Worm (Caenorhabditis elegans) whole organism, L1 larva: ENCODE data around the gene cyh-1.

Experiments
- C04F5.9 ChIP-seq: sonication (generic microtip); optimal IDR thresholded peaks from 2 replicates; lab custom pipeline; 2016; ENCODE audit warnings: missing genetic modification characterization, missing compliant biosample characterization
- C34B4.2 ChIP-seq: sonication (generic microtip); optimal IDR thresholded peaks from 2 replicates; lab custom pipeline; 2017; ENCODE audit warnings: mild to moderate bottlenecking, missing genetic modification characterization, missing compliant biosample characterization
- Y116A8C.19 ChIP-seq: sonication (generic microtip); optimal IDR thresholded peaks from 2 replicates; lab custom pipeline; 2016; ENCODE audit warnings: missing compliant biosample characterization, missing genetic modification characterization, borderline replicate concordance
- aha-1 ChIP-seq: fragments of 150-350 bp; optimal IDR thresholded peaks from 2 replicates; lab custom pipeline; 2014; ENCODE audit warnings: missing biosample characterization, missing genetic modification characterization
- aly-2 ChIP-seq: fragments of 150-350 bp; optimal IDR thresholded peaks from 2 replicates; lab custom pipeline; 2014; ENCODE audit warnings: missing biosample characterization, missing genetic modification characterization
- ama-1 ChIP-seq: fragments of 150-350 bp; optimal IDR thresholded peaks from 2 replicates; lab custom pipeline; 2014
- blmp-1 ChIP-seq: fragments of 150-350 bp; optimal IDR thresholded peaks from 2 replicates; lab custom pipeline; 2014; ENCODE audit warnings: missing biosample characterization, missing genetic modification characterization
- ceh-8 ChIP-seq: fragments of 200-800 bp; sonication (Bioruptor generic); optimal IDR thresholded peaks from 2 replicates; lab custom pipeline; 2018; ENCODE audit warnings: mild to moderate bottlenecking, missing genetic modification characterization, moderate library complexity, missing compliant biosample characterization
- ceh-88 ChIP-seq: fragments of 200-800 bp; sonication (Bioruptor generic); IDR thresholded peaks from 2 replicates; pipeline ENCODE4 v1.3.6; 2022; ENCODE audit warnings: missing genetic modification characterization, missing compliant biosample characterization
- ceh-90 ChIP-seq: sonication (generic microtip); optimal IDR thresholded peaks from 2 replicates; lab custom pipeline; 2016; ENCODE audit warnings: missing genetic modification characterization, missing compliant biosample characterization
- ces-1 ChIP-seq: fragments of 150-350 bp; optimal IDR thresholded peaks from 2 replicates; lab custom pipeline; 2014; ENCODE audit warnings: missing biosample characterization, missing genetic modification reagents, missing genetic modification characterization
- egl-13 ChIP-seq: sonication (generic microtip); optimal IDR thresholded peaks from 2 replicates; lab custom pipeline; 2016; ENCODE audit warnings: missing genotype, missing genetic modification reagents, missing genetic modification characterization, missing compliant biosample characterization
- elt-2 ChIP-seq: sonication (generic microtip); optimal IDR thresholded peaks from 2 replicates; lab custom pipeline; 2016; ENCODE audit warnings: missing genetic modification characterization, mild to moderate bottlenecking, inconsistent platforms, missing compliant biosample characterization, missing genetic modification reagents
- fkh-10 ChIP-seq: sonication (generic microtip); optimal IDR thresholded peaks from 2 replicates; lab custom pipeline; 2017; ENCODE audit warnings: missing biosample characterization, missing genetic modification reagents, missing genetic modification characterization
- fkh-4 ChIP-seq: sonication (generic microtip); optimal IDR thresholded peaks from 2 replicates; lab custom pipeline; 2016; ENCODE audit warnings: missing compliant biosample characterization, missing genetic modification characterization, borderline replicate concordance
- fkh-8 ChIP-seq: sonication (generic microtip); optimal IDR thresholded peaks from 2 replicates; lab custom pipeline; 2016; ENCODE audit warnings: mild to moderate bottlenecking, missing genetic modification characterization, missing compliant biosample characterization
- fos-1 ChIP-seq: fragments of 150-350 bp; optimal IDR thresholded peaks from 2 replicates; lab custom pipeline; 2014; ENCODE audit warnings: missing biosample characterization, missing genetic modification characterization
- grh-1 ChIP-seq: fragments of 200-800 bp; sonication (Bioruptor generic); IDR thresholded peaks from 2 replicates; pipeline ENCODE4 v1.3.6; 2022; ENCODE audit warnings: missing genetic modification reagents, missing genetic modification characterization, missing compliant biosample characterization
- hlh-4 ChIP-seq: sonication (generic microtip); optimal IDR thresholded peaks from 2 replicates; lab custom pipeline; 2016; ENCODE audit warnings: mild to moderate bottlenecking, missing genetic modification characterization, missing compliant biosample characterization
- lin-13 ChIP-seq: fragments of 150-350 bp; optimal IDR thresholded peaks from 2 replicates; lab custom pipeline; 2014; ENCODE audit warnings: missing biosample characterization, missing genetic modification reagents, missing genetic modification characterization
- lin-14 ChIP-seq: fragments of 200-800 bp; sonication (Bioruptor generic); optimal IDR thresholded peaks from 2 replicates; lab custom pipeline; 2018; ENCODE audit warnings: mild to moderate bottlenecking, missing genetic modification characterization, moderate library complexity, missing compliant biosample characterization
- lin-15B ChIP-seq: fragments of 150-350 bp; sonication (generic microtip); optimal IDR thresholded peaks from 3 replicates; lab custom pipeline; 2014; ENCODE audit warnings: missing biosample characterization, missing genetic modification characterization
- lin-35 ChIP-seq, 2 experiments: fragments of 150-350 bp; optimal IDR thresholded peaks; 2 replicates each; lab custom pipeline; 2014; ENCODE audit warnings: missing biosample characterization in 2 of 2, missing genetic modification characterization in 2 of 2, missing genetic modification reagents in 2 of 2
- lin-39 ChIP-seq: fragments of 150-350 bp; optimal IDR thresholded peaks from 2 replicates; lab custom pipeline; 2014; ENCODE audit warnings: missing biosample characterization, missing genetic modification reagents, missing genetic modification characterization
- lir-3 ChIP-seq: sonication (generic microtip); optimal IDR thresholded peaks from 2 replicates; lab custom pipeline; 2016; ENCODE audit warnings: mild to moderate bottlenecking, missing genetic modification characterization, moderate library complexity, missing compliant biosample characterization; ENCODE audit not compliant: poor library complexity
- lsy-2 ChIP-seq, 2 experiments: fragments of 150-350 bp; optimal IDR thresholded peaks; 2 replicates each; lab custom pipeline; 2014; ENCODE audit warnings: missing biosample characterization in 2 of 2, missing genetic modification characterization in 2 of 2
- mdl-1 ChIP-seq, 2 experiments: fragments of 150-350 bp; optimal IDR thresholded peaks; 2 replicates each; lab custom pipeline; 2014 to 2017; ENCODE audit warnings: missing biosample characterization in 2 of 2, missing genetic modification characterization in 2 of 2, inconsistent platforms in 1 of 2
- mef-2 ChIP-seq: fragments of 150-350 bp; optimal IDR thresholded peaks from 2 replicates; lab custom pipeline; 2014; ENCODE audit warnings: missing biosample characterization, missing genetic modification characterization
- nhr-11 ChIP-seq: fragments of 150-350 bp; optimal IDR thresholded peaks from 2 replicates; lab custom pipeline; 2014; ENCODE audit warnings: missing biosample characterization, missing genetic modification characterization
- nhr-12 ChIP-seq: sonication (generic microtip); optimal IDR thresholded peaks from 2 replicates; lab custom pipeline; 2017; ENCODE audit warnings: missing biosample characterization, missing genetic modification characterization
- nhr-19 ChIP-seq: fragments of 200-800 bp; sonication (Bioruptor generic); conservative IDR thresholded peaks from 2 replicates; pipeline ENCODE4 v1.3.6; 2022; ENCODE audit warnings: missing genetic modification characterization, missing compliant biosample characterization
- nhr-20 ChIP-seq: sonication (generic microtip); optimal IDR thresholded peaks from 2 replicates; lab custom pipeline; 2016; ENCODE audit warnings: mild to moderate bottlenecking, missing genetic modification characterization, missing compliant biosample characterization
- nhr-77 ChIP-seq: fragments of 150-350 bp; optimal IDR thresholded peaks from 2 replicates; lab custom pipeline; 2014; ENCODE audit warnings: missing biosample characterization, missing genetic modification characterization
- nhr-84 ChIP-seq: sonication (generic microtip); optimal IDR thresholded peaks from 2 replicates; lab custom pipeline; 2017; ENCODE audit warnings: missing biosample characterization, missing genetic modification characterization
- nhr-90 ChIP-seq: sonication (generic microtip); optimal IDR thresholded peaks from 2 replicates; lab custom pipeline; 2016; ENCODE audit warnings: mild to moderate bottlenecking, missing genetic modification characterization, missing compliant biosample characterization; ENCODE audit not compliant: poor library complexity
- pax-3 ChIP-seq: fragments of 200-800 bp; sonication (Bioruptor generic); optimal IDR thresholded peaks from 2 replicates; lab custom pipeline; 2018; ENCODE audit warnings: mild to moderate bottlenecking, missing genetic modification characterization, moderate library complexity, missing compliant biosample characterization
- pqm-1 ChIP-seq: sonication (generic microtip); optimal IDR thresholded peaks from 3 replicates; lab custom pipeline; 2017; ENCODE audit warnings: missing biosample characterization, missing genetic modification characterization
- rnt-1 ChIP-seq: sonication (generic microtip); optimal IDR thresholded peaks from 2 replicates; lab custom pipeline; 2016; ENCODE audit warnings: mild to moderate bottlenecking, missing genetic modification characterization, moderate library complexity, missing compliant biosample characterization
- skn-1 ChIP-seq: fragments of 150-350 bp; optimal IDR thresholded peaks from 2 replicates; lab custom pipeline; 2014; ENCODE audit warnings: missing biosample characterization, missing genetic modification characterization
- snpc-4 ChIP-seq: fragments of 150-350 bp; optimal IDR thresholded peaks from 2 replicates; lab custom pipeline; 2014; ENCODE audit warnings: missing biosample characterization, missing genetic modification characterization
- snu-23 ChIP-seq: sonication (generic microtip); optimal IDR thresholded peaks from 2 replicates; lab custom pipeline; 2016; ENCODE audit warnings: missing genetic modification characterization, missing compliant biosample characterization
- sox-4 ChIP-seq: sonication (generic microtip); optimal IDR thresholded peaks from 2 replicates; lab custom pipeline; 2016; ENCODE audit warnings: missing genetic modification characterization, missing compliant biosample characterization
- sptf-1 ChIP-seq: fragments of 150-350 bp; optimal IDR thresholded peaks from 2 replicates; lab custom pipeline; 2014; ENCODE audit warnings: missing biosample characterization, missing genetic modification characterization
- sup-37 ChIP-seq: fragments of 200-800 bp; sonication (Bioruptor generic); optimal IDR thresholded peaks from 2 replicates; lab custom pipeline; 2018; ENCODE audit warnings: mild to moderate bottlenecking, missing genetic modification characterization, missing compliant biosample characterization
- unc-30 ChIP-seq: sonication (generic microtip); optimal IDR thresholded peaks from 2 replicates; lab custom pipeline; 2017; ENCODE audit warnings: missing biosample characterization, missing genetic modification characterization
- unc-62 ChIP-seq: fragments of 150-350 bp; optimal IDR thresholded peaks from 2 replicates; lab custom pipeline; 2014; ENCODE audit warnings: missing biosample characterization, missing genetic modification reagents, missing genetic modification characterization
- unc-98 ChIP-seq: fragments of 200-800 bp; sonication (Bioruptor generic); IDR thresholded peaks from 2 replicates; pipeline ENCODE4 v1.3.6; 2022; ENCODE audit warnings: missing genetic modification characterization, missing compliant biosample characterization
- vab-15 ChIP-seq: sonication (generic microtip); optimal IDR thresholded peaks from 2 replicates; lab custom pipeline; 2017; ENCODE audit warnings: missing genotype, mild to moderate bottlenecking, missing genetic modification characterization, missing compliant biosample characterization
- zag-1 ChIP-seq: fragments of 150-350 bp; optimal IDR thresholded peaks from 2 replicates; lab custom pipeline; 2014; ENCODE audit warnings: missing biosample characterization, missing genetic modification characterization
- zip-4 ChIP-seq: fragments of 200-800 bp; sonication (Bioruptor generic); optimal IDR thresholded peaks from 2 replicates; lab custom pipeline; 2018; ENCODE audit warnings: mild to moderate bottlenecking, missing genetic modification characterization, moderate library complexity, missing compliant biosample characterization
- ztf-11 ChIP-seq, 2 experiments: sonication (generic microtip); optimal IDR thresholded peaks; 2 replicates each; lab custom pipeline; 2016 to 2017; ENCODE audit warnings: missing genetic modification characterization in 2 of 2, missing biosample characterization in 1 of 2, missing compliant biosample characterization in 1 of 2
- ztf-4 ChIP-seq: fragments of 150-350 bp; optimal IDR thresholded peaks from 2 replicates; lab custom pipeline; 2014; ENCODE audit warnings: missing biosample characterization, missing genetic modification characterization

cyh-1 gene

DNA sequence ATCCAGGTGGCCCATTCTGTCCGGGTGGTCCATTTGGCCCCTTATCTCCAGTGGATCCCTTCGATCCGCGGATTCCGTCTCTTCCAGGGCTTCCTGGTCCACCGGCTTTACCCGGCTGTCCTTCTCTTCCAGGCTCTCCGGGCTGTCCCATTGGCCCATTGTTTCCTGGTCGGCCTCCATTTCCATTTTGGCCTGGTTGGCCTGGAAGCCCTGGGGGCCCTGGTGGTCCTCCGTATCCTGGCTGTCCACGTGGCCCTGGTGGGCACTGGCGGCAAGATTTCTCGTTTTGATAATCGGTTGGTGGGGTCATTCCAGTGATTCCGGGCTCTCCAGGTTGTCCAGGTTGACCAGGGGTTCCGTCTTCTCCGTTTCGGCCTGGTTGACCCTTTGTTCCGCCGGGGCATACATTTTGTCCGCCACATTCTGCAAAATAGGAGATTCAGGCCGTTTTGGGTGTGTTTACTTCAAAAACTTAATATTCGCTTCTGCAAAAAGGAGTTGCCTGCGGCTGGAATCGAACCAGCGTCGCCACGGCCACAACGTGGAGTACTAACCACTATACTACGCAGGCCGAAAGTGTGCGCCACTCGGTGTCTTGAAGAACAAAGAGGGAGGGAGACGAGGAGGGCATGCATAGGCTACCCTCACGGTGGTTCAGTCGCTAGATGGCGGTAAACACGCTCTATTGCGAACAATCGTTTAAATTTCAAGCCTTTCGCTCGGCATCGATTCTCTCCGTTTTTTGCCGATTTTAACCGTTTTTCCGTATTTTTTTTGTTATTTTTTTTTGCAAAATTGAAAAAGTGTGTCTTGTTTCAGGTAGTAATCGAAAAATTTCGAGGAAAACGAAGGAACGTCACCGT is 16.4 kb downstream of the cyh-1 start, which contains the start of gene W09G10.9 (continued):
- TF ChIP-seq egl-13 (tag; lab: Kevin White, UChicago) (peak; percentile 54), ceh-90 (no peak), ztf-4 (tag; lab: Kevin White, UChicago) (no peak), C04F5.9 (tag; lab: Kevin White, UChicago) (no peak), skn-1 (tag; lab: Kevin White, UChicago) (peak; percentile 41), unc-98 (GFP tag; lab: Robert Waterston, UW) (no peak), sup-37 (GFP tag; lab: Kevin White, UChicago) (no peak), snu-23 (GFP tag; lab: Kevin White, UChicago) (peak; percentile 83), lin-15B (tag; lab: Kevin White, UChicago) (peak; percentile 13), aha-1 (tag; lab: Kevin White, UChicago) (no peak), fkh-10 (GFP tag; lab: Kevin White, UChicago) (peak; percentile 14), ama-1 (no peak), zag-1 (tag; lab: Kevin White, UChicago) (no peak), nhr-12 (tag; lab: Kevin White, UChicago) (no peak), fkh-8 (tag; lab: Kevin White, UChicago) (peak; percentile 78), nhr-77 (tag; lab: Kevin White, UChicago) (peak; percentile 52), pax-3 (no peak), pqm-1 (tag; lab: Kevin White, UChicago) (no peak), sox-4 (no peak), nhr-20 (peak; percentile 78), fos-1 (tag; lab: Kevin White, UChicago) (no peak), ces-1 (GFP tag; lab: Kevin White, UChicago) (no peak), fkh-4 (no peak), lin-39 (tag; lab: Kevin White, UChicago) (no peak), sptf-1 (no peak), Y116A8C.19 (tag; lab: Kevin White, UChicago) (no peak), ztf-11 (tag; optimal IDR thresholded peaks at IDR 0.05; lab: Kevin White, UChicago) (peak in 1 of 2 experiments; percentile 56), elt-2 (tag; lab: Kevin White, UChicago) (peak; percentile 23), C34B4.2 (tag; lab: Kevin White, UChicago) (no peak), mdl-1 (tag; optimal IDR thresholded peaks at IDR 0.05; lab: Kevin White, UChicago) (peak in 1 of 2 experiments; percentile 61), lsy-2 (tag; optimal IDR thresholded peaks at IDR 0.05; lab: Kevin White, UChicago) (peak; percentile 72 to 77), mef-2 (tag; lab: Kevin White, UChicago) (no peak), lin-35 (GFP tag; optimal IDR thresholded peaks at IDR 0.05; lab: Kevin White, UChicago) (peak; percentile 22 to 69), nhr-11 (tag; lab: Kevin White, UChicago) (no peak), zip-4 (GFP tag; lab: Kevin White, UChicago) (peak; percentile 27), aly-2 (tag; lab: Kevin White, UChicago) (no peak), unc-62 (GFP tag; lab: Kevin White, UChicago) (no peak), grh-1 (peak; percentile 34; the same call in 1 of the 2 replicates), blmp-1 (tag; lab: Kevin White, UChicago) (no peak), ceh-8 (GFP tag; lab: Kevin White, UChicago) (no peak), nhr-84 (tag; lab: Kevin White, UChicago) (no peak), lir-3 (tag; lab: Kevin White, UChicago) (peak; percentile 52), rnt-1 (tag; lab: Kevin White, UChicago) (peak; percentile 79), nhr-90 (peak; percentile 60), vab-15 (tag; lab: Kevin White, UChicago) (no peak), unc-30 (tag; lab: Kevin White, UChicago) (no peak), lin-14 (GFP tag; lab: Kevin White, UChicago) (peak; percentile 71), snpc-4 (tag; lab: Kevin White, UChicago) (peak; percentile 27), ceh-88 (GFP tag; lab: Robert Waterston, UW) (peak; percentile 73), nhr-19 (GFP tag; lab: Robert Waterston, UW) (peak; percentile 88), hlh-4 (tag; lab: Kevin White, UChicago) (no peak), lin-13 (GFP tag; lab: Kevin White, UChicago) (peak; percentile 32)
